Worm (Caenorhabditis elegans) whole organism, L2 larva: ENCODE data around the gene cat-4.

Source experiments
- F13H6.1 ChIP-seq: sonication (generic microtip); optimal IDR thresholded peaks from 2 replicates; lab custom pipeline; 2016; ENCODE audit warnings: missing genetic modification characterization, missing compliant biosample characterization
- blmp-1 ChIP-seq: sonication (generic microtip); optimal IDR thresholded peaks from 2 replicates; lab custom pipeline; 2017; ENCODE audit warnings: missing genetic modification characterization, mild to moderate bottlenecking, missing compliant biosample characterization, antibody characterized with exemption, moderate library complexity; ENCODE audit not compliant: insufficient read depth
- ceh-82 ChIP-seq: fragments of 150-350 bp; optimal IDR thresholded peaks from 2 replicates; lab custom pipeline; 2014; ENCODE audit warnings: missing biosample characterization, missing genetic modification characterization
- crh-2 ChIP-seq: sonication (generic microtip); optimal IDR thresholded peaks from 2 replicates; lab custom pipeline; 2017; ENCODE audit warnings: missing biosample characterization, missing genetic modification characterization
- egl-27 ChIP-seq: sonication (generic microtip); optimal IDR thresholded peaks from 3 replicates; lab custom pipeline; 2017; ENCODE audit warnings: missing biosample characterization, missing genetic modification reagents, missing genetic modification characterization
- nhr-12 ChIP-seq: fragments of 150-350 bp; optimal IDR thresholded peaks from 2 replicates; lab custom pipeline; 2014; ENCODE audit warnings: missing biosample characterization, missing genetic modification characterization
- nhr-21 ChIP-seq: fragments of 150-350 bp; optimal IDR thresholded peaks from 2 replicates; lab custom pipeline; 2014; ENCODE audit warnings: missing biosample characterization, missing genetic modification characterization
- nhr-23 ChIP-seq: fragments of 150-350 bp; optimal IDR thresholded peaks from 2 replicates; lab custom pipeline; 2014; ENCODE audit warnings: missing biosample characterization, missing genetic modification reagents, missing genetic modification characterization
- nhr-237 ChIP-seq: fragments of 150-350 bp; optimal IDR thresholded peaks from 2 replicates; lab custom pipeline; 2014; ENCODE audit warnings: missing biosample characterization, missing genetic modification characterization
- nhr-25 ChIP-seq: fragments of 150-350 bp; sonication (generic microtip); optimal IDR thresholded peaks from 3 replicates; lab custom pipeline; 2014; ENCODE audit warnings: missing biosample characterization, missing genetic modification characterization
- sem-4 ChIP-seq: fragments of 150-350 bp; optimal IDR thresholded peaks from 2 replicates; lab custom pipeline; 2014; ENCODE audit warnings: missing biosample characterization, missing genetic modification reagents, missing genetic modification characterization
- unc-39 ChIP-seq: fragments of 150-350 bp; optimal IDR thresholded peaks from 2 replicates; lab custom pipeline; 2014; ENCODE audit warnings: missing biosample characterization, missing genetic modification characterization
- unc-55 ChIP-seq: fragments of 150-350 bp; sonication (generic microtip); optimal IDR thresholded peaks from 3 replicates; lab custom pipeline; 2014; ENCODE audit warnings: missing biosample characterization, missing genetic modification reagents, missing genetic modification characterization
- ztf-4 ChIP-seq: fragments of 150-350 bp; optimal IDR thresholded peaks from 2 replicates; lab custom pipeline; 2014; ENCODE audit warnings: missing biosample characterization, missing genetic modification characterization

Gene cat-4

DNA sequence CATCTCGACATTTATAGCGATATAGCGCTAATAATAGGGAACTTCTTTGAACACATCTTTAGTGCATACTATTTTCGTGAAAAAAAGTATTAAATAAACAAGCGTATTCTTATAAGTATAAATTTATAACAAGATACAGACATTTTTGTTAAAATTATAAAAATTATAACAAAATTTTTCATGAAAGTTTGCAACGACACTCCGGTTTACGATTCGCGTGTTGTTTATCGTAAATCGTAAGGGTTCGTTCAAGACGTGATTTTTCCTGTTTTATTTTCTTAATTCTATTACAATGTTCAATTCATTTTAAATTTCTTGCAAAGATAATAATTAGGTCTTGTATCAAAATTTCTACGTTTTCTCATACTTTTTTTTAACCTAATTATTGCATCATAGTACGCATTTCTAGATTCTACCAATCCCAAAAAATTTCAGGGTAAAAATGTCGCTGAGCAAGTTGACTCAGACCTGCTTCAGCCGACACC, 34.0 kb downstream of the cat-4 start, which contains the start of gene scpl-4:
TSS of gene scpl-4 (plus strand) at position 435 of the 485 bp plus-strand sequence.
- no peak for TF ChIP-seq ceh-82 (tag; lab: Kevin White, UChicago)
- TF ChIP-seq unc-55: peak; percentile 36
- TF ChIP-seq, all 48 proteins: peak for 1

DNA sequence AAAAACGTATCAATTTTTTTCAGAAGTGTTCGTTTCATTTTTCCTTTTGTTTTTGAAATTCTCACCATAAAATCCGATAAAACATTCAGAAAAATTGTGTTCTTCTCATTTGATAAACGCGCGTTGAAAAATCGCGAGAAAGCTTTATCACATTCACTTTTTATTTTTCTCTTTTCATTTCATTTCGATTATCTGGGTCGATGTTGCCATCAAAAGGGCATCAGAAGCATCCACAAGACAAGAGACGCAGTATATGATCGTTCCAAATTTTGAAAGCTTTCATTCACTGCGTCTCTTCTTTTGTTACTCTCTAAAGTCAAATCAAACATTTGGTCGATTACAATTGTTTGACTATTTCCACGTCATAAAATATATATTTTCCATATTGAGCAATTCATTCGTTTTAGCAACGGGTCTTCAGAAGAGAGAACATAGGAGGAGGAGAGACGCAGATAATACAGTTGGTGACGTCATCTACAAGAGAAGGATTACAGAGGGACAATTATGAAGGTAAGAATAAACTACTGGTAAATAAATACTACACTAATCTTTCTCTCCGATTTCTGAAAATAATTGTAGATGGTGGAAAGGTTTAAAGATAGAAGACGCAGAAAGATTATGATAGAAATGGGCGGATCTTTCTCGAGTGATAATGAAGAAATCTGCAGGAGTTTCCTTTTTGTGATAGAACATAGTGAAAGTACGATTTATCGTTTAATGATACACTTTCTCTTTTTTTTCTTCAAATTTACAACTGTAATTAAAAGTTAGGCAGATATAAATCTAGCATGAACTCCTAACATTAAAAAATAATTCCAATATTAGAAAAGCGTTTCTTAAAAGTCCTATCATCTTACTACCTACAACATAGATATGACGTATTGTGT, 37.6 kb downstream of the cat-4 start, which contains the start of gene H27A22.1:
TSS of gene H27A22.1 (plus strand) at position 505 of the 887 bp plus-strand sequence.
- no peak for TF ChIP-seq sem-4 (tag; lab: Kevin White, UChicago)
- peak; percentile 95 for TF ChIP-seq blmp-1 (tag; lab: Kevin White, UChicago)
- TF ChIP-seq nhr-25 (tag; lab: Kevin White, UChicago): peak; percentile 9

- no peak for TF ChIP-seq nhr-12 (tag; lab: Kevin White, UChicago)
- no peak for TF ChIP-seq crh-2 (tag; lab: Kevin White, UChicago)
- TF ChIP-seq nhr-21 (tag; lab: Kevin White, UChicago): no peak
- TF ChIP-seq unc-39 (tag; lab: Kevin White, UChicago): no peak
- no peak for TF ChIP-seq nhr-237
- TF ChIP-seq nhr-23: no peak
- no peak for TF ChIP-seq ztf-4 (tag; lab: Kevin White, UChicago)
- no peak for TF ChIP-seq egl-27 (tag; lab: Kevin White, UChicago)
- TF ChIP-seq F13H6.1: no peak
These were observed 50.8 kb downstream of the cat-4 start, which contains the start of gene H09F14.1 for ce11 chrV:10615496-10615895. TSS of gene H09F14.1 (minus strand) at chrV:10615596.
